Worm (Caenorhabditis elegans) whole organism, L3 larva: Measurements from ENCODE around the gene gei-8.

Experiments
- R02D3.7 ChIP-seq: fragments of 150-350 bp; optimal IDR thresholded peaks from 2 replicates; lab custom pipeline; 2014; ENCODE audit warnings: missing biosample characterization, missing genetic modification characterization
- ZK546.5 ChIP-seq: sonication (generic microtip); optimal IDR thresholded peaks from 2 replicates; lab custom pipeline; 2017; ENCODE audit warnings: missing biosample characterization, missing genetic modification characterization
- aly-2 ChIP-seq: fragments of 150-350 bp; optimal IDR thresholded peaks from 2 replicates; lab custom pipeline; 2014; ENCODE audit warnings: missing biosample characterization, missing genetic modification characterization
- ama-1 ChIP-seq: fragments of 150-350 bp; optimal IDR thresholded peaks from 2 replicates; lab custom pipeline; 2018
- ceh-16 ChIP-seq: sonication (generic microtip); optimal IDR thresholded peaks from 2 replicates; lab custom pipeline; 2017; ENCODE audit warnings: missing biosample characterization, missing genetic modification characterization
- ceh-28 ChIP-seq: fragments of 150-350 bp; optimal IDR thresholded peaks from 2 replicates; lab custom pipeline; 2014; ENCODE audit warnings: missing biosample characterization, missing genetic modification reagents, missing genetic modification characterization
- ceh-82 ChIP-seq: fragments of 150-350 bp; optimal IDR thresholded peaks from 2 replicates; lab custom pipeline; 2014; ENCODE audit warnings: missing biosample characterization, missing genetic modification characterization
- daf-12 ChIP-seq: fragments of 150-350 bp; optimal IDR thresholded peaks from 2 replicates; lab custom pipeline; 2014; ENCODE audit warnings: missing biosample characterization, missing genetic modification reagents, missing genetic modification characterization
- egl-27 ChIP-seq: sonication (generic microtip); optimal IDR thresholded peaks from 4 replicates; lab custom pipeline; 2017; ENCODE audit warnings: missing biosample characterization, missing genetic modification reagents, missing genetic modification characterization
- egl-5 ChIP-seq: fragments of 150-350 bp; optimal IDR thresholded peaks from 2 replicates; lab custom pipeline; 2017; ENCODE audit warnings: missing biosample characterization, missing genetic modification reagents, missing genetic modification characterization, inconsistent platforms
- elt-2 ChIP-seq: sonication (generic microtip); optimal IDR thresholded peaks from 2 replicates; lab custom pipeline; 2016; ENCODE audit warnings: missing genetic modification reagents, mild to moderate bottlenecking, missing genetic modification characterization, missing compliant biosample characterization
- elt-3 ChIP-seq, 3 experiments: fragments of 150-350 bp in 1 of 3; sonication (generic microtip) in 2 of 3; optimal IDR thresholded peaks; 2 replicates in 2 of 3; 4 replicates in 1 of 3; lab custom pipeline; 2014 to 2017; ENCODE audit warnings: missing biosample characterization in 3 of 3, missing genetic modification characterization in 3 of 3
- fkh-2 ChIP-seq: fragments of 150-350 bp; optimal IDR thresholded peaks from 2 replicates; lab custom pipeline; 2014; ENCODE audit warnings: missing biosample characterization, missing genetic modification reagents, missing genetic modification characterization
- fos-1 ChIP-seq: fragments of 150-350 bp; optimal IDR thresholded peaks from 2 replicates; lab custom pipeline; 2014; ENCODE audit warnings: missing biosample characterization, missing genetic modification characterization
- hmg-11 ChIP-seq: sonication (generic microtip); optimal IDR thresholded peaks from 2 replicates; lab custom pipeline; 2016; ENCODE audit warnings: missing genetic modification characterization, missing compliant biosample characterization
- jun-1 ChIP-seq: fragments of 150-350 bp; optimal IDR thresholded peaks from 2 replicates; lab custom pipeline; 2014; ENCODE audit warnings: missing biosample characterization, missing genetic modification reagents, missing genetic modification characterization
- lin-15B ChIP-seq: fragments of 150-350 bp; optimal IDR thresholded peaks from 2 replicates; lab custom pipeline; 2014; ENCODE audit warnings: missing biosample characterization, missing genetic modification characterization
- lin-39 ChIP-seq: fragments of 150-350 bp; optimal IDR thresholded peaks from 2 replicates; lab custom pipeline; 2018; ENCODE audit warnings: missing biosample characterization, missing genetic modification reagents, missing genetic modification characterization
- mdl-1 ChIP-seq: fragments of 150-350 bp; optimal IDR thresholded peaks from 2 replicates; lab custom pipeline; 2014; ENCODE audit warnings: missing biosample characterization, missing genetic modification characterization
- mml-1 ChIP-seq: fragments of 150-350 bp; sonication (generic microtip); optimal IDR thresholded peaks from 3 replicates; lab custom pipeline; 2014; ENCODE audit warnings: missing biosample characterization, missing genetic modification characterization
- nfya-1 ChIP-seq: sonication (generic microtip); optimal IDR thresholded peaks from 2 replicates; lab custom pipeline; 2017; ENCODE audit warnings: missing genetic modification characterization, mild to moderate bottlenecking, missing compliant biosample characterization, antibody characterized with exemption, moderate library complexity; ENCODE audit not compliant: insufficient read depth
- nhr-12 ChIP-seq: fragments of 150-350 bp; optimal IDR thresholded peaks from 2 replicates; lab custom pipeline; 2014; ENCODE audit warnings: missing biosample characterization, missing genetic modification characterization
- nhr-23 ChIP-seq: fragments of 150-350 bp; optimal IDR thresholded peaks from 2 replicates; lab custom pipeline; 2014; ENCODE audit warnings: missing biosample characterization, missing genetic modification reagents, missing genetic modification characterization
- nhr-25 ChIP-seq: sonication (generic microtip); optimal IDR thresholded peaks from 2 replicates; lab custom pipeline; 2017; ENCODE audit warnings: missing biosample characterization, missing genetic modification characterization
- nhr-28 ChIP-seq: fragments of 150-350 bp; optimal IDR thresholded peaks from 2 replicates; lab custom pipeline; 2014; ENCODE audit warnings: missing biosample characterization, missing genetic modification characterization
- nhr-67 ChIP-seq: fragments of 150-350 bp; optimal IDR thresholded peaks from 2 replicates; lab custom pipeline; 2014; ENCODE audit warnings: missing biosample characterization, missing genetic modification characterization
- nhr-76 ChIP-seq: fragments of 150-350 bp; sonication (generic microtip); optimal IDR thresholded peaks from 5 replicates; lab custom pipeline; 2014; ENCODE audit warnings: missing biosample characterization, missing genetic modification characterization
- nhr-77 ChIP-seq: fragments of 150-350 bp; optimal IDR thresholded peaks from 2 replicates; lab custom pipeline; 2014; ENCODE audit warnings: missing biosample characterization, missing genetic modification characterization
- pha-4 ChIP-seq: fragments of 150-350 bp; optimal IDR thresholded peaks from 2 replicates; lab custom pipeline; 2014; ENCODE audit warnings: missing biosample characterization, missing genetic modification reagents, missing genetic modification characterization
- pqm-1 ChIP-seq: fragments of 150-350 bp; optimal IDR thresholded peaks from 2 replicates; lab custom pipeline; 2017; ENCODE audit warnings: missing biosample characterization, missing genetic modification characterization, inconsistent platforms
- sea-2 ChIP-seq: fragments of 150-350 bp; sonication (generic microtip); optimal IDR thresholded peaks from 4 replicates; lab custom pipeline; 2014; ENCODE audit warnings: missing biosample characterization, missing genetic modification reagents, missing genetic modification characterization
- skn-1 ChIP-seq: fragments of 150-350 bp; optimal IDR thresholded peaks from 2 replicates; lab custom pipeline; 2014; ENCODE audit warnings: missing biosample characterization, missing genetic modification characterization
- snpc-4 ChIP-seq: fragments of 150-350 bp; optimal IDR thresholded peaks from 2 replicates; lab custom pipeline; 2014; ENCODE audit warnings: missing biosample characterization, missing genetic modification characterization
- tbx-2 ChIP-seq: sonication (generic microtip); optimal IDR thresholded peaks from 2 replicates; lab custom pipeline; 2016; ENCODE audit warnings: mild to moderate bottlenecking, missing genetic modification characterization, missing compliant biosample characterization
- unc-62 ChIP-seq: fragments of 150-350 bp; sonication (generic microtip); optimal IDR thresholded peaks from 4 replicates; lab custom pipeline; 2014; ENCODE audit warnings: missing biosample characterization, missing genetic modification reagents, missing genetic modification characterization
- zag-1 ChIP-seq: fragments of 150-350 bp; optimal IDR thresholded peaks from 2 replicates; lab custom pipeline; 2014; ENCODE audit warnings: missing biosample characterization, missing genetic modification characterization
- ztf-11 ChIP-seq: fragments of 150-350 bp; optimal IDR thresholded peaks from 2 replicates; lab custom pipeline; 2014; ENCODE audit warnings: missing biosample characterization, missing genetic modification characterization

Gene gei-8

DNA sequence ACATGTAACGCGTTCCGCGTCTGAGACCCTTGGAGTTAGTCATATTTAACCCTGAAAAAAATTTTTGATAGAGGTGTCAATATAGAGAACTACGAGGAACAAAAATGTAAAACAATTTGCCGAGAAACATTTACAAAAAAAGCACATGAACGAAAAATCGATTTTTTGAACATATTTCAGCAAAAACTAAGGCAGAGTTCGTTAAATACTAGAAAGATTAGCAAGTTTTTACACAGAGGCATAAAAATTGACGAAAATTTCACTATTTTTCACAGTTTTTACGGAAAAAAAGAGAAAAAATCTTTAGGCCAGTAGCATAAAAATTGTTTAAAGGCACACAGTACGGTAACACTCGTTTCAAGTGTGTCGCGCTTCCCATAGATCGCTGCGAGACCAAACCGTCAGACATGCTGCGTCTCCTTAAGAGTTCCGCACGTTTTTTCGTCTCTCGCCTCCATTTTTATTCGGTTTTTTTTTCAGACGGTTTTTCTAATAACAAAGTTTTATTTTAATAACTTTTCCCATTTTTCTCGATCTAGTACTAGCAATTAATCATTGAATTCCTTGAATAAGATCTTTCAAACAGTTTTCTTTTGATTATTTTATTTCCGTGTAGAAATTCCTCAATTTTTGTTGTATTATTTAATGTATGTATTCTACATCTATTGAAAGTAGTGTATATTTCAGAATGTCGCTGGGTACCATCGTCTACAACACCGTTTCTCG, 9.3 kb upstream of the gei-8 start, which contains the start of the genes rpl-21 and C14B9.10 (continued):
- TF ChIP-seq fkh-2 (tag; lab: Kevin White, UChicago) (no peak), ZK546.5 (peak; percentile 0), elt-3 (tag; optimal IDR thresholded peaks at IDR 0.05; lab: Kevin White, UChicago) (no peak), ceh-28 (peak; percentile 57), egl-27 (tag; lab: Kevin White, UChicago) (no peak), nhr-23 (peak; percentile 85)
- TF ChIP-seq, all 47 proteins: peak for 23

DNA sequence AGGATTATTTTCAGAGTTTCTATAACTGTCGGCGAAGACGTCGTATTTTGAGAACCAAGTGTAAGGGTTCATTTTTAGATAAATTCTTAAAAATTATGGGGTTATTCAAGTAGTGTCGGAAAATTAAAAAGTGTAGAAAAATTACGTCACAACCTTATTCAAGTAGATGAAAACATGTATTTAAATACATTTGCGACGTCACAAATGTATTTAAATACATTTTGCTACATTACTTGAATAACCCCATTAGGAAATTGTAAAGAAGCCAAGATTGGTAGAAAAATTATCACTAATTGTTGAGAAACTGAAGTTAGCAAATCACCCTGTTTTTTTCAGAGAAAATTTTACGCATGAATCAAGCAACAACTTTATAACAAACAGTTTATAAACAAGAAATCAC, 8.2 kb upstream of the gei-8 start:
- TF ChIP-seq egl-27 (tag; lab: Kevin White, UChicago), result no peak
- no peak for TF ChIP-seq mml-1 (tag; lab: Kevin White, UChicago)
- TF ChIP-seq lin-15B (tag; lab: Kevin White, UChicago), result no peak
- TF ChIP-seq pha-4, result no peak
- TF ChIP-seq ama-1 (lab: Kevin White, UChicago), result no peak
- TF ChIP-seq nhr-67 (tag; lab: Kevin White, UChicago), result no peak
- no peak for TF ChIP-seq nfya-1 (tag; lab: Kevin White, UChicago)
- no peak for TF ChIP-seq skn-1 (tag; lab: Kevin White, UChicago)
- no peak for TF ChIP-seq daf-12 (tag; lab: Kevin White, UChicago)
- no peak for TF ChIP-seq nhr-76 (tag; lab: Kevin White, UChicago)
- no peak for TF ChIP-seq hmg-11 (tag; lab: Kevin White, UChicago)
- TF ChIP-seq fkh-2 (tag; lab: Kevin White, UChicago), result no peak
- no peak for TF ChIP-seq R02D3.7 (tag; lab: Kevin White, UChicago)
- no peak for TF ChIP-seq snpc-4 (tag; lab: Kevin White, UChicago)
- TF ChIP-seq aly-2 (tag; lab: Kevin White, UChicago), result no peak

DNA sequence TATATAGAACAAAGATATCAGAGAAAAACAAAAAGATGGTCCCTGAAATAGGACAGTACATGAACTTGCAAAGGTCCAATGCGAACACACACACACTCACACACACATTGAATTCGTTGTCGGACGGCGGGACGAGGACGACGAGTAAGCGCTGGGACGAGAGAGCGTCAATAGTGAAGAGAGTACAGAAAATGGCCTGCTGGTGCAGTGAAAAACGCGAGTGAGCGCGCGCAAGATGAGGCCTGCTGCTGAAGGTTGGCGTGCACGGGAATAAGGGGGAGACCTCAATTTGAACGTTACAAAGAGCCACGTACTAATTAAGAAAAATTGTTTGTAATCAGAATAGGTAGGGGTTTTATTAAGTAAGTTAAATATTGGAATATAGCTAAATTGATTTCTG, 5.9 kb upstream of the gei-8 start:
- TF ChIP-seq pqm-1 (tag; lab: Kevin White, UChicago), result no peak
- TF ChIP-seq sea-2 (GFP tag; lab: Kevin White, UChicago), result no peak
- TF ChIP-seq pha-4, result peak; percentile 38
- TF ChIP-seq lin-39 (tag; lab: Kevin White, UChicago), result peak; percentile 76
- no peak for TF ChIP-seq zag-1 (tag; lab: Kevin White, UChicago)
- no peak for TF ChIP-seq daf-12 (tag; lab: Kevin White, UChicago)
- TF ChIP-seq unc-62 (GFP tag; lab: Kevin White, UChicago), result no peak
- TF ChIP-seq skn-1 (tag; lab: Kevin White, UChicago), result no peak
- TF ChIP-seq nhr-28 (tag; lab: Kevin White, UChicago), result no peak
- TF ChIP-seq hmg-11 (tag; lab: Kevin White, UChicago), result peak; percentile 87
- TF ChIP-seq nhr-12 (tag; lab: Kevin White, UChicago), result no peak
- no peak for TF ChIP-seq lin-15B (tag; lab: Kevin White, UChicago)
- no peak for TF ChIP-seq ceh-82 (tag; lab: Kevin White, UChicago)
- TF ChIP-seq ceh-16, result no peak
- TF ChIP-seq R02D3.7 (tag; lab: Kevin White, UChicago), result no peak
- no peak for TF ChIP-seq fos-1
- no peak for TF ChIP-seq jun-1 (tag; lab: Kevin White, UChicago)
- no peak for TF ChIP-seq egl-27 (tag; lab: Kevin White, UChicago)
- TF ChIP-seq egl-5 (tag; lab: Kevin White, UChicago), result no peak
- peak; percentile 55 for TF ChIP-seq nfya-1 (tag; lab: Kevin White, UChicago)
- no peak for TF ChIP-seq nhr-67 (tag; lab: Kevin White, UChicago)

DNA sequence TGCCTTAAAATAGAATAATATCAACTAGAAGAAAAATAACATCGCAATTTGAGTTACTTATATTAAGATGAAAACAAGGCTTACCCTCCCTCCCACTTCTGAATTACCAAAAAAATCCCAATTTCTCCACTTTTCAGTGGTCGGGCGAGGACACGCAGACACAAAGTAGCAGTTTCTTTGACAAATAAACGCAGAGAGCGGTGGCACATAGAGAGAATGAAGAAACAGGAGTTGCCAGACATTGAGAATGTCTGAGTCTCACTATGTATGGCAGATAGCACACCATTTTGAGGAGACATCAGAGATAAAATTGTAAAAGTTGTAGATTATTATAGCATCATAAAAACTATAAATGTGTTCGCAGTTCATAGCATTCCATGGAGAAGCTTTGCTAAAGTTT, 4.2 kb upstream of the gei-8 start:
- TF ChIP-seq nhr-76 (tag; lab: Kevin White, UChicago) (no peak), nfya-1 (tag; lab: Kevin White, UChicago) (peak; percentile 76), pqm-1 (tag; lab: Kevin White, UChicago) (peak; percentile 49), nhr-25 (tag; lab: Kevin White, UChicago) (peak; percentile 64), lin-39 (tag; lab: Kevin White, UChicago) (peak; percentile 43), nhr-77 (tag; lab: Kevin White, UChicago) (peak; percentile 6), mml-1 (tag; lab: Kevin White, UChicago) (no peak), ceh-28 (peak; percentile 23), ama-1 (lab: Kevin White, UChicago) (no peak), jun-1 (tag; lab: Kevin White, UChicago) (peak; percentile 1), ZK546.5 (no peak), egl-5 (tag; lab: Kevin White, UChicago) (peak; percentile 68), mdl-1 (peak; percentile 6), skn-1 (tag; lab: Kevin White, UChicago) (peak; percentile 24), sea-2 (GFP tag; lab: Kevin White, UChicago) (no peak), pha-4 (peak; percentile 84), nhr-23 (peak; percentile 35), ztf-11 (tag; lab: Kevin White, UChicago) (no peak), hmg-11 (tag; lab: Kevin White, UChicago) (peak; percentile 65), lin-15B (tag; lab: Kevin White, UChicago) (peak; percentile 20), snpc-4 (tag; lab: Kevin White, UChicago) (no peak), tbx-2 (tag; lab: Kevin White, UChicago) (no peak), elt-2 (tag; lab: Kevin White, UChicago) (peak; percentile 52)
